Worm (Caenorhabditis elegans): ENCODE data around the gene madf-11.

Gene madf-11

ce11 chrIII:5611604-5612324 lies 8.5 kb upstream of the madf-11 start, which contains the start of gene bas-1:
TSS of gene bas-1 (plus strand) at chrIII:5612274.
- no peak for TF ChIP-seq scrt-1 (GFP tag; IDR thresholded peaks at IDR 0.05)
- TF ChIP-seq aly-1 (tag; optimal IDR thresholded peaks at IDR 0.05) = no peak
- TF ChIP-seq B0310.2 (tag; optimal IDR thresholded peaks at IDR 0.05) = no peak
- no peak for TF ChIP-seq tbx-11 (GFP tag; IDR thresholded peaks at IDR 0.05)
- TF ChIP-seq hmbx-1 (tag; optimal IDR thresholded peaks at IDR 0.05) = no peak
- no peak for TF ChIP-seq F13C5.2 (tag; optimal IDR thresholded peaks at IDR 0.05)
- no peak for TF ChIP-seq hmg-4 (GFP tag; optimal IDR thresholded peaks at IDR 0.05)
- no peak for TF ChIP-seq tra-4 (tag; optimal IDR thresholded peaks at IDR 0.05)
- TF ChIP-seq pes-1 (GFP tag; IDR thresholded peaks at IDR 0.05) = no peak
- TF ChIP-seq ceh-36 (tag; optimal IDR thresholded peaks at IDR 0.05) = no peak
- TF ChIP-seq ets-7 (tag; optimal IDR thresholded peaks at IDR 0.05) = no peak

- TF ChIP-seq scrt-1 (GFP tag; IDR thresholded peaks at IDR 0.05) = no peak
- TF ChIP-seq tra-4 (tag; optimal IDR thresholded peaks at IDR 0.05) = no peak
- no peak for TF ChIP-seq flt-1 (GFP tag; IDR thresholded peaks at IDR 0.05)
- no peak for TF ChIP-seq ceh-13 (GFP tag; optimal IDR thresholded peaks at IDR 0.05)
- TF ChIP-seq sea-1 (GFP tag; conservative IDR thresholded peaks at IDR 0.05) = no peak
- no peak for TF ChIP-seq ceh-36 (tag; optimal IDR thresholded peaks at IDR 0.05)
- no peak for TF ChIP-seq ama-1 (optimal IDR thresholded peaks at IDR 0.05)
- no peak for TF ChIP-seq F13C5.2 (tag; optimal IDR thresholded peaks at IDR 0.05)
- TF ChIP-seq B0310.2 (tag; optimal IDR thresholded peaks at IDR 0.05) = no peak
- TF ChIP-seq pes-1 (GFP tag; IDR thresholded peaks at IDR 0.05) = no peak
- no peak for TF ChIP-seq hnd-1 (tag; optimal IDR thresholded peaks at IDR 0.05)
- TF ChIP-seq hmbx-1 (tag; optimal IDR thresholded peaks at IDR 0.05) = no peak
- no peak for TF ChIP-seq ets-7 (tag; optimal IDR thresholded peaks at IDR 0.05)
- TF ChIP-seq aly-1 (tag; optimal IDR thresholded peaks at IDR 0.05) = no peak
- no peak for TF ChIP-seq tbx-37 (GFP tag; conservative IDR thresholded peaks at IDR 0.05)
- TF ChIP-seq hmg-4 (GFP tag; optimal IDR thresholded peaks at IDR 0.05) = no peak
- TF ChIP-seq tbx-11 (GFP tag; IDR thresholded peaks at IDR 0.05) = no peak
Observed at ce11 chrIII:5610276-5610675, 7.0 kb upstream of the madf-11 start, which contains the start of gene C05D2.8. TSS of gene C05D2.8 (minus strand) at chrIII:5610346.

ce11 chrIII:5604080-5604479 lies 791 bp upstream of the madf-11 start, which contains the start of gene xnd-1:
TSS of gene xnd-1 (plus strand) at chrIII:5604460.
- TF ChIP-seq ets-7 (tag; optimal IDR thresholded peaks at IDR 0.05) = no peak
- no peak for TF ChIP-seq pes-1 (GFP tag; IDR thresholded peaks at IDR 0.05)
- no peak for TF ChIP-seq F13C5.2 (tag; optimal IDR thresholded peaks at IDR 0.05)
- TF ChIP-seq tbx-11 (GFP tag; IDR thresholded peaks at IDR 0.05) = no peak
- TF ChIP-seq tra-4 (tag; optimal IDR thresholded peaks at IDR 0.05) = no peak
- TF ChIP-seq ceh-36 (tag; optimal IDR thresholded peaks at IDR 0.05) = no peak
- no peak for TF ChIP-seq aly-1 (tag; optimal IDR thresholded peaks at IDR 0.05)
- TF ChIP-seq ama-1 (optimal IDR thresholded peaks at IDR 0.05) = no peak
- TF ChIP-seq hnd-1 (tag; optimal IDR thresholded peaks at IDR 0.05) = no peak
- TF ChIP-seq tbx-37 (GFP tag; conservative IDR thresholded peaks at IDR 0.05) = no peak
- no peak for TF ChIP-seq hmbx-1 (tag; optimal IDR thresholded peaks at IDR 0.05)

ce11 chrIII:5601999-5602398 lies 1.3 kb downstream of the madf-11 start:
- TF ChIP-seq tbx-37 (GFP tag; conservative IDR thresholded peaks at IDR 0.05) = peak; percentile 96
- peak; percentile 99 for TF ChIP-seq aly-1 (tag; optimal IDR thresholded peaks at IDR 0.05)
- peak; percentile 97 for TF ChIP-seq pes-1 (GFP tag; IDR thresholded peaks at IDR 0.05)
- peak; percentile 97 for TF ChIP-seq ceh-36 (tag; optimal IDR thresholded peaks at IDR 0.05)
- TF ChIP-seq flt-1 (GFP tag; IDR thresholded peaks at IDR 0.05) = peak; percentile 98
- peak; percentile 91 for TF ChIP-seq ceh-13 (GFP tag; optimal IDR thresholded peaks at IDR 0.05)
- TF ChIP-seq ets-7 (tag; optimal IDR thresholded peaks at IDR 0.05) = peak; percentile 90
- peak; percentile 97 for TF ChIP-seq sea-1 (GFP tag; conservative IDR thresholded peaks at IDR 0.05)
- TF ChIP-seq hmbx-1 (tag; optimal IDR thresholded peaks at IDR 0.05) = peak; percentile 91
- TF ChIP-seq B0310.2 (tag; optimal IDR thresholded peaks at IDR 0.05) = peak; percentile 96
- TF ChIP-seq hnd-1 (tag; optimal IDR thresholded peaks at IDR 0.05) = peak; percentile 86
- TF ChIP-seq tbx-11 (GFP tag; IDR thresholded peaks at IDR 0.05) = peak; percentile 96
- peak; percentile 99 for TF ChIP-seq hmg-4 (GFP tag; optimal IDR thresholded peaks at IDR 0.05)
- TF ChIP-seq F13C5.2 (tag; optimal IDR thresholded peaks at IDR 0.05) = peak; percentile 97
- peak; percentile 94 for TF ChIP-seq tra-4 (tag; optimal IDR thresholded peaks at IDR 0.05)
- TF ChIP-seq scrt-1 (GFP tag; IDR thresholded peaks at IDR 0.05) = peak; percentile 98
- no peak for TF ChIP-seq ama-1 (optimal IDR thresholded peaks at IDR 0.05)

- TF ChIP-seq hmbx-1 (tag; optimal IDR thresholded peaks at IDR 0.05) (no peak), ama-1 (optimal IDR thresholded peaks at IDR 0.05) (no peak), pes-1 (GFP tag; IDR thresholded peaks at IDR 0.05) (no peak), sea-1 (GFP tag; conservative IDR thresholded peaks at IDR 0.05) (no peak), flt-1 (GFP tag; IDR thresholded peaks at IDR 0.05) (no peak)
Observed at ce11 chrIII:5599958-5600357, 3.3 kb downstream of the madf-11 start, which contains the start of gene wdr-37. TSS of gene wdr-37 (minus strand) at chrIII:5600058.

ce11 chrIII:5595445-5595844 lies 7.8 kb downstream of the madf-11 start, which contains the start of gene ced-6:
TSS of gene ced-6 (plus strand) at chrIII:5595771.
- no peak for TF ChIP-seq F13C5.2 (tag; optimal IDR thresholded peaks at IDR 0.05)
- TF ChIP-seq scrt-1 (GFP tag; IDR thresholded peaks at IDR 0.05) = no peak
- TF ChIP-seq ceh-36 (tag; optimal IDR thresholded peaks at IDR 0.05) = no peak
- TF ChIP-seq ama-1 (optimal IDR thresholded peaks at IDR 0.05) = no peak
- no peak for TF ChIP-seq B0310.2 (tag; optimal IDR thresholded peaks at IDR 0.05)
- TF ChIP-seq sea-1 (GFP tag; conservative IDR thresholded peaks at IDR 0.05) = no peak
- no peak for TF ChIP-seq tbx-11 (GFP tag; IDR thresholded peaks at IDR 0.05)
- no peak for TF ChIP-seq ets-7 (tag; optimal IDR thresholded peaks at IDR 0.05)
- no peak for TF ChIP-seq tra-4 (tag; optimal IDR thresholded peaks at IDR 0.05)
- no peak for TF ChIP-seq ceh-13 (GFP tag; optimal IDR thresholded peaks at IDR 0.05)
- TF ChIP-seq flt-1 (GFP tag; IDR thresholded peaks at IDR 0.05) = no peak
- no peak for TF ChIP-seq aly-1 (tag; optimal IDR thresholded peaks at IDR 0.05)
- no peak for TF ChIP-seq hmbx-1 (tag; optimal IDR thresholded peaks at IDR 0.05)
- no peak for TF ChIP-seq hnd-1 (tag; optimal IDR thresholded peaks at IDR 0.05)
- no peak for TF ChIP-seq hmg-4 (GFP tag; optimal IDR thresholded peaks at IDR 0.05)
- no peak for TF ChIP-seq pes-1 (GFP tag; IDR thresholded peaks at IDR 0.05)
- TF ChIP-seq tbx-37 (GFP tag; conservative IDR thresholded peaks at IDR 0.05) = no peak

- TF ChIP-seq tbx-37 (GFP tag; conservative IDR thresholded peaks at IDR 0.05) (no peak), tra-4 (tag; optimal IDR thresholded peaks at IDR 0.05) (no peak), flt-1 (GFP tag; IDR thresholded peaks at IDR 0.05) (no peak), aly-1 (tag; optimal IDR thresholded peaks at IDR 0.05) (no peak), tbx-11 (GFP tag; IDR thresholded peaks at IDR 0.05) (no peak), ets-7 (tag; optimal IDR thresholded peaks at IDR 0.05) (no peak), hnd-1 (tag; optimal IDR thresholded peaks at IDR 0.05) (no peak), hmg-4 (GFP tag; optimal IDR thresholded peaks at IDR 0.05) (no peak), scrt-1 (GFP tag; IDR thresholded peaks at IDR 0.05) (no peak), ceh-13 (GFP tag; optimal IDR thresholded peaks at IDR 0.05) (no peak), B0310.2 (tag; optimal IDR thresholded peaks at IDR 0.05) (no peak), pes-1 (GFP tag; IDR thresholded peaks at IDR 0.05) (no peak), sea-1 (GFP tag; conservative IDR thresholded peaks at IDR 0.05) (no peak), ceh-36 (tag; optimal IDR thresholded peaks at IDR 0.05) (no peak), F13C5.2 (tag; optimal IDR thresholded peaks at IDR 0.05) (no peak), hmbx-1 (tag; optimal IDR thresholded peaks at IDR 0.05) (no peak), ama-1 (optimal IDR thresholded peaks at IDR 0.05) (no peak)
Observed at ce11 chrIII:5594350-5594749, 8.9 kb downstream of the madf-11 start.

Measured in whole organism, early embryonic.